Fruit fly (Drosophila melanogaster): ENCODE data around the gene CG31917.

The CG31917 gene

dm6 chr2L:4976988-4977551 is 33.6 kb downstream of the CG31917 start, which contains the start of the genes Gmd and CG3792 (continued):
- peak; percentile 67 for TF ChIP-seq eyg (GFP tag; optimal IDR thresholded peaks at IDR 0.05)
- no peak for TF ChIP-seq cad (GFP tag; optimal IDR thresholded peaks at IDR 0.05)
- peak; percentile 92 for TF ChIP-seq Mrtf (GFP tag; IDR thresholded peaks at IDR 0.05)
- TF ChIP-seq Dp (GFP tag; optimal IDR thresholded peaks at IDR 0.05) = peak; percentile 22
- peak; percentile 95 for TF ChIP-seq NfI (GFP tag; optimal IDR thresholded peaks at IDR 0.05)
- peak; percentile 94 for TF ChIP-seq Bteb2 (GFP tag; optimal IDR thresholded peaks at IDR 0.05)
- peak; percentile 92 for TF ChIP-seq slou (GFP tag; optimal IDR thresholded peaks at IDR 0.05)
- TF ChIP-seq ara (GFP tag; IDR thresholded peaks at IDR 0.05) = peak; percentile 94
- peak in 1 of 2 experiments; percentile 67 for TF ChIP-seq eve (GFP tag; optimal IDR thresholded peaks at IDR 0.05)
- TF ChIP-seq CG7928 (GFP tag; optimal IDR thresholded peaks at IDR 0.05) = peak; percentile 72
- peak; percentile 93 for TF ChIP-seq CG12104 (GFP tag; optimal IDR thresholded peaks at IDR 0.05)
- TF ChIP-seq CG17612 (GFP tag; IDR thresholded peaks at IDR 0.05) = peak; percentile 91
- TF ChIP-seq pzg (GFP tag; optimal IDR thresholded peaks at IDR 0.05) = peak; percentile 57
- peak; percentile 97 for TF ChIP-seq tgo (GFP tag; IDR thresholded peaks at IDR 0.05)
- TF ChIP-seq hkb (optimal IDR thresholded peaks at IDR 0.05) = peak; percentile 17
- TF ChIP-seq hkb (GFP tag; IDR thresholded peaks at IDR 0.05) = peak; percentile 96
- peak; percentile 94 for TF ChIP-seq sim (GFP tag; IDR thresholded peaks at IDR 0.05)
- peak; percentile 83 for TF ChIP-seq Adf1 (GFP tag; IDR thresholded peaks at IDR 0.05)
- peak; percentile 61; the same call in 1 of the 3 replicates for TF ChIP-seq mld (GFP tag; IDR thresholded peaks at IDR 0.05; ENCODE audit: partially characterized antibody)
- TF ChIP-seq yki (optimal IDR thresholded peaks at IDR 0.05) = no peak
- peak; percentile 95 for TF ChIP-seq CG13894 (tag; optimal IDR thresholded peaks at IDR 0.05)
- peak; percentile 97 for TF ChIP-seq nmo (GFP tag; optimal IDR thresholded peaks at IDR 0.05)
- TF ChIP-seq peb (GFP tag; IDR thresholded peaks at IDR 0.05) = peak; percentile 96
- TF ChIP-seq Scr (GFP tag; IDR thresholded peaks at IDR 0.05; ENCODE audit: partially characterized antibody) = peak; percentile 82
- TF ChIP-seq CG31365 (tag; optimal IDR thresholded peaks at IDR 0.05) = peak; percentile 63
- TF ChIP-seq CG11723 (GFP tag; optimal IDR thresholded peaks at IDR 0.05) = peak; percentile 91
- TF ChIP-seq fd96Cb (tag; optimal IDR thresholded peaks at IDR 0.05) = peak; percentile 91
- TF ChIP-seq CG4328 (GFP tag; optimal IDR thresholded peaks at IDR 0.05) = peak; percentile 95
- peak; percentile 93 for TF ChIP-seq CG8765 (GFP tag; IDR thresholded peaks at IDR 0.05)
- TF ChIP-seq CG14667 (GFP tag; IDR thresholded peaks at IDR 0.05) = peak; percentile 93
- peak; percentile 77 for TF ChIP-seq CG7271 (tag; optimal IDR thresholded peaks at IDR 0.05)
- peak; percentile 96 for TF ChIP-seq E2f1 (GFP tag; IDR thresholded peaks at IDR 0.05)
- peak; percentile 98 for TF ChIP-seq slbo (GFP tag; IDR thresholded peaks at IDR 0.05)
- peak; percentile 89 for TF ChIP-seq en (GFP tag; optimal IDR thresholded peaks at IDR 0.05)
- peak; percentile 93 to 94 for TF ChIP-seq Pdp1 (GFP tag; optimal IDR thresholded peaks at IDR 0.05)
- peak; percentile 97 for TF ChIP-seq CG2120 (GFP tag; optimal IDR thresholded peaks at IDR 0.05)
- peak; percentile 89 for TF ChIP-seq CG12299 (tag; optimal IDR thresholded peaks at IDR 0.05)
- TF ChIP-seq nom (GFP tag; optimal IDR thresholded peaks at IDR 0.05) = peak; percentile 91
- TF ChIP-seq crc (GFP tag; optimal IDR thresholded peaks at IDR 0.05) = peak; percentile 90
- TF ChIP-seq sisA (GFP tag; IDR thresholded peaks at IDR 0.05) = peak; percentile 95
- TF ChIP-seq ap (GFP tag; IDR thresholded peaks at IDR 0.05) = peak; percentile 95
- TF ChIP-seq CG10959 (GFP tag; IDR thresholded peaks at IDR 0.05) = peak; percentile 95
- peak; percentile 85 for TF ChIP-seq CG17385 (GFP tag; optimal IDR thresholded peaks at IDR 0.05)
- peak; percentile 98 for TF ChIP-seq Med (GFP tag)
- TF ChIP-seq ash1 (GFP tag; optimal IDR thresholded peaks at IDR 0.05) = peak; percentile 9
- TF ChIP-seq Oli (tag; optimal IDR thresholded peaks at IDR 0.05) = peak; percentile 94
- TF ChIP-seq schlank (tag; optimal IDR thresholded peaks at IDR 0.05) = peak; percentile 82
- peak; percentile 78 for TF ChIP-seq CG3407 (GFP tag; optimal IDR thresholded peaks at IDR 0.05)
- TF ChIP-seq esg (GFP tag; conservative IDR thresholded peaks at IDR 0.05) = peak; percentile 95
- peak; percentile 69 for TF ChIP-seq da (GFP tag; optimal IDR thresholded peaks at IDR 0.05)
- TF ChIP-seq CG2129 (GFP tag; IDR thresholded peaks at IDR 0.05; ENCODE audit: partially characterized antibody) = peak; percentile 56

All from whole organism, embryonic.